Fruit fly (Drosophila melanogaster) whole organism, embryonic: Measurements from ENCODE around the gene CG9254.

Experiments
- Antp ChIP-seq: fragments of 200-800 bp; sonication (Bioruptor generic); optimal IDR thresholded peaks from 3 replicates; lab custom pipeline; 2016; ENCODE audit warnings: missing biosample characterization, missing genetic modification characterization
- C15 ChIP-seq: fragments of 200-800 bp; sonication (Bioruptor generic); IDR thresholded peaks from 3 replicates; pipeline ENCODE4 v1.3.6; 2022; ENCODE audit warnings: missing biosample characterization, missing genetic modification characterization
- CG1024 ChIP-seq: fragments of 200-800 bp; sonication (Bioruptor generic); IDR thresholded peaks from 2 replicates; pipeline ENCODE4 v1.3.6; 2022; ENCODE audit warnings: missing biosample characterization, missing genetic modification characterization
- CG10431 ChIP-seq: fragments of 200-800 bp; sonication (Bioruptor generic); optimal IDR thresholded peaks from 3 replicates; lab custom pipeline; 2018; ENCODE audit warnings: missing biosample characterization, mild to moderate bottlenecking, missing genetic modification characterization
- CG12155 ChIP-seq: fragments of 200-800 bp; sonication (Bioruptor generic); optimal IDR thresholded peaks from 3 replicates; lab custom pipeline; 2016; ENCODE audit warnings: missing biosample characterization, missing genetic modification characterization
- CG14441 ChIP-seq: fragments of 200-800 bp; sonication (Bioruptor generic); IDR thresholded peaks from 2 replicates; pipeline ENCODE4 v1.3.6; 2022; ENCODE audit warnings: missing biosample characterization, missing genetic modification characterization
- CG15514 ChIP-seq: fragments of 200-800 bp; sonication (Bioruptor generic); optimal IDR thresholded peaks from 3 replicates; lab custom pipeline; 2017; ENCODE audit warnings: missing biosample characterization, missing genetic modification characterization, mild to moderate bottlenecking, moderate library complexity, missing genetic modification reagents
- CG17385 ChIP-seq: fragments of 200-800 bp; sonication (Bioruptor generic); optimal IDR thresholded peaks from 3 replicates; lab custom pipeline; 2018; ENCODE audit warnings: missing biosample characterization, mild to moderate bottlenecking, missing genetic modification characterization
- CG1792 ChIP-seq: fragments of 200-800 bp; sonication (Bioruptor generic); optimal IDR thresholded peaks from 2 replicates; lab custom pipeline; 2016; ENCODE audit warnings: missing biosample characterization, missing genetic modification characterization
- CG30020 ChIP-seq: fragments of 200-800 bp; optimal IDR thresholded peaks from 2 replicates; lab custom pipeline; 2019; ENCODE audit warnings: missing biosample characterization, mild to moderate bottlenecking, missing genetic modification characterization, moderate library complexity
- CG42726 ChIP-seq: fragments of 200-800 bp; sonication (Bioruptor generic); IDR thresholded peaks from 2 replicates; pipeline ENCODE4 v1.3.6; 2022; ENCODE audit warnings: missing biosample characterization, missing genetic modification characterization; ENCODE audit not compliant: partially characterized antibody
- CG4360 ChIP-seq: fragments of 200-800 bp; sonication (Bioruptor generic); IDR thresholded peaks from 2 replicates; pipeline ENCODE4 v1.3.6; 2022; ENCODE audit warnings: missing biosample characterization, missing genetic modification characterization
- CG6813 ChIP-seq: fragments of 200-800 bp; sonication (Bioruptor generic); optimal IDR thresholded peaks from 2 replicates; lab custom pipeline; 2017; ENCODE audit warnings: missing biosample characterization, missing genetic modification characterization, mild to moderate bottlenecking, moderate library complexity, missing genetic modification reagents
- CG8478 ChIP-seq: fragments of >200 bp; optimal IDR thresholded peaks from 2 replicates; lab custom pipeline; 2018
- CG9609 ChIP-seq: fragments of 200-800 bp; sonication (Bioruptor generic); optimal IDR thresholded peaks from 3 replicates; lab custom pipeline; 2016; ENCODE audit warnings: missing biosample characterization, missing genetic modification characterization
- Doc3 ChIP-seq: fragments of 200-800 bp; sonication (Bioruptor generic); IDR thresholded peaks from 3 replicates; pipeline ENCODE4 v1.3.6; 2022; ENCODE audit warnings: missing biosample characterization, missing genetic modification characterization; ENCODE audit not compliant: partially characterized antibody
- Dref ChIP-seq: fragments of 200-800 bp; sonication (Bioruptor generic); IDR thresholded peaks from 2 replicates; pipeline ENCODE4 v1.3.6; 2022; ENCODE audit warnings: missing biosample characterization, missing genetic modification characterization
- Hr39 ChIP-seq: fragments of >200 bp; optimal IDR thresholded peaks from 2 replicates; lab custom pipeline; 2017
- Lhr ChIP-seq: fragments of 200-800 bp; sonication (Bioruptor generic); optimal IDR thresholded peaks from 3 replicates; lab custom pipeline; 2017; ENCODE audit warnings: mild to moderate bottlenecking, missing biosample characterization, missing genetic modification reagents, missing genetic modification characterization
- Lpt ChIP-seq: fragments of >200 bp; optimal IDR thresholded peaks from 2 replicates; lab custom pipeline; 2018; ENCODE audit warnings: missing biosample characterization, missing genetic modification characterization
- MBD-R2 ChIP-seq: fragments of 200-800 bp; sonication (Bioruptor generic); IDR thresholded peaks from 2 replicates; pipeline ENCODE4 v1.3.6; 2022; ENCODE audit warnings: missing biosample characterization, missing genetic modification characterization
- MESR4 ChIP-seq: fragments of 200-800 bp; sonication (Bioruptor generic); optimal IDR thresholded peaks from 2 replicates; lab custom pipeline; 2018; ENCODE audit warnings: missing biosample characterization, mild to moderate bottlenecking, missing genetic modification characterization, moderate library complexity
- Med ChIP-seq: fragments of 200-800 bp; sonication (Bioruptor generic); peaks from one replicate; lab custom pipeline; 2016; ENCODE audit warnings: missing biosample characterization, missing genetic modification characterization, mild to moderate bottlenecking, inconsistent platforms, moderate library complexity
- Nf-YA ChIP-seq: fragments of 200-800 bp; sonication (Bioruptor generic); IDR thresholded peaks from 2 replicates; pipeline ENCODE4 v1.3.6; 2022; ENCODE audit warnings: missing biosample characterization, missing genetic modification characterization
- Scr ChIP-seq: fragments of 200-800 bp; sonication (Bioruptor generic); IDR thresholded peaks from 2 replicates; pipeline ENCODE4 v1.3.6; 2022; ENCODE audit warnings: missing biosample characterization, missing genetic modification characterization; ENCODE audit not compliant: partially characterized antibody
- Sox100B ChIP-seq: fragments of 200-800 bp; sonication (Bioruptor generic); optimal IDR thresholded peaks from 3 replicates; lab custom pipeline; 2018; ENCODE audit warnings: missing biosample characterization, mild to moderate bottlenecking, missing genetic modification characterization
- Sry-δ ChIP-seq: fragments of 200-800 bp; sonication (Bioruptor generic); optimal IDR thresholded peaks from 2 replicates; lab custom pipeline; 2016; ENCODE audit warnings: missing biosample characterization, missing genetic modification characterization
- ap ChIP-seq: fragments of 200-800 bp; sonication (Bioruptor generic); IDR thresholded peaks from 2 replicates; pipeline ENCODE4 v1.3.6; 2022; ENCODE audit warnings: missing biosample characterization, missing genetic modification characterization
- az2 ChIP-seq: fragments of 200-800 bp; sonication (Bioruptor generic); optimal IDR thresholded peaks from 3 replicates; lab custom pipeline; 2016; ENCODE audit warnings: missing biosample characterization, missing genetic modification characterization
- bab2 ChIP-seq: fragments of 200-800 bp; sonication (Bioruptor generic); optimal IDR thresholded peaks from 2 replicates; lab custom pipeline; 2016; ENCODE audit warnings: missing biosample characterization, missing genetic modification characterization
- bbx ChIP-seq: fragments of 200-800 bp; sonication (Bioruptor generic); IDR thresholded peaks from 2 replicates; pipeline ENCODE4 v1.3.6; 2022; ENCODE audit warnings: missing biosample characterization, missing genetic modification characterization; ENCODE audit not compliant: partially characterized antibody
- bcd ChIP-seq: fragments of 200-800 bp; sonication (Bioruptor generic); optimal IDR thresholded peaks from 2 replicates; lab custom pipeline; 2017; ENCODE audit warnings: missing biosample characterization, mild to moderate bottlenecking, missing genetic modification characterization
- bigmax ChIP-seq: fragments of 200-800 bp; sonication (Bioruptor generic); optimal IDR thresholded peaks from 2 replicates; lab custom pipeline; 2018; ENCODE audit warnings: missing biosample characterization, mild to moderate bottlenecking, missing genetic modification characterization
- btn ChIP-seq: fragments of 200-800 bp; sonication (Bioruptor generic); optimal IDR thresholded peaks from 2 replicates; lab custom pipeline; 2016; ENCODE audit warnings: missing biosample characterization, missing genetic modification characterization
- cas ChIP-seq: fragments of 200-800 bp; sonication (Bioruptor generic); IDR thresholded peaks from 2 replicates; pipeline ENCODE4 v1.3.6; 2022; ENCODE audit warnings: missing biosample characterization, missing genetic modification characterization
- chif ChIP-seq, 2 experiments: fragments of 200-800 bp; sonication (Bioruptor generic); optimal IDR thresholded peaks; 3 replicates each; lab custom pipeline; 2016; ENCODE audit warnings: missing biosample characterization in 2 of 2, missing genetic modification characterization in 2 of 2
- dati ChIP-seq: fragments of 200-800 bp; sonication (Bioruptor generic); IDR thresholded peaks from 2 replicates; pipeline ENCODE4 v1.3.6; 2022; ENCODE audit warnings: missing biosample characterization, missing genetic modification characterization
- dmrt99B ChIP-seq: fragments of 200-800 bp; sonication (Bioruptor generic); optimal IDR thresholded peaks from 2 replicates; lab custom pipeline; 2018; ENCODE audit warnings: missing biosample characterization, mild to moderate bottlenecking, missing genetic modification characterization, moderate library complexity
- ems ChIP-seq: fragments of 200-800 bp; sonication (Bioruptor generic); optimal IDR thresholded peaks from 3 replicates; lab custom pipeline; 2016; ENCODE audit warnings: missing biosample characterization, missing genetic modification characterization
- fd64A ChIP-seq: fragments of 200-800 bp; sonication (Bioruptor generic); optimal IDR thresholded peaks from 3 replicates; lab custom pipeline; 2018; ENCODE audit warnings: missing biosample characterization, mild to moderate bottlenecking, missing genetic modification characterization
- fru ChIP-seq: fragments of >200 bp; optimal IDR thresholded peaks from 2 replicates; lab custom pipeline; 2017
- grn ChIP-seq: fragments of 200-800 bp; sonication (Bioruptor generic); optimal IDR thresholded peaks from 3 replicates; lab custom pipeline; 2017; ENCODE audit warnings: missing biosample characterization, missing genetic modification characterization
- her ChIP-seq: fragments of 200-800 bp; sonication (Bioruptor generic); optimal IDR thresholded peaks from 2 replicates; lab custom pipeline; 2016; ENCODE audit warnings: missing biosample characterization, missing genetic modification characterization
- hkb ChIP-seq, 2 experiments: fragments of 200-800 bp in 1 of 2; fragments of >200 bp in 1 of 2; sonication (Bioruptor generic) in 1 of 2; IDR thresholded peaks in 1 of 2; optimal IDR thresholded peaks in 1 of 2; 2 replicates each; pipeline versions ENCODE4 v1.3.6 to Lab custom; 2017 to 2022; ENCODE audit warnings: missing biosample characterization in 1 of 2, missing genetic modification characterization in 1 of 2
- ind ChIP-seq: fragments of 200-800 bp; sonication (Bioruptor generic); optimal IDR thresholded peaks from 3 replicates; lab custom pipeline; 2016; ENCODE audit warnings: missing biosample characterization, missing genetic modification characterization
- lola ChIP-seq, 3 experiments: fragments of >200 bp in 2 of 3; fragments of 200-800 bp in 1 of 3; sonication (Bioruptor generic) in 1 of 3; optimal IDR thresholded peaks; 2 replicates each; lab custom pipeline; 2017 to 2019; ENCODE audit warnings: missing biosample characterization in 3 of 3, missing genetic modification characterization in 3 of 3, mild to moderate bottlenecking in 1 of 3, moderate library complexity in 1 of 3
- schlank ChIP-seq: fragments of 200-800 bp; sonication (Bioruptor generic); optimal IDR thresholded peaks from 2 replicates; lab custom pipeline; 2018; ENCODE audit warnings: missing biosample characterization, mild to moderate bottlenecking, missing genetic modification characterization
- sens ChIP-seq: fragments of 200-800 bp; sonication (Bioruptor generic); peaks from one replicate; lab custom pipeline; 2016; ENCODE audit warnings: missing biosample characterization, missing genetic modification characterization
- sens-2 ChIP-seq: fragments of 200-800 bp; sonication (Bioruptor generic); IDR thresholded peaks from 2 replicates; pipeline ENCODE4 v1.3.6; 2022; ENCODE audit warnings: missing biosample characterization, missing genetic modification characterization

CG9254 gene

dm6 chr2L:13548786-13549780 lies 47.9 kb downstream of the CG9254 start, which contains the start of gene B4 (continued):
- TF ChIP-seq CG10431 (GFP tag; lab: Kevin White, UChicago) = peak; percentile 62
- peak; percentile 1 for TF ChIP-seq bigmax (GFP tag; lab: Kevin White, UChicago)
- TF ChIP-seq C15 (GFP tag; lab: Robert Waterston, UW) = no peak
- no peak for TF ChIP-seq CG12155
- no peak for TF ChIP-seq Lpt (GFP tag; lab: Kevin White, UChicago)
- peak; percentile 77 for TF ChIP-seq CG42726 (GFP tag; lab: Robert Waterston, UW)
- peak; percentile 9 for TF ChIP-seq grn (GFP tag; lab: Kevin White, UChicago)
- no peak for TF ChIP-seq ems (GFP tag; lab: Kevin White, UChicago)
- peak; percentile 35 for TF ChIP-seq Antp (GFP tag; lab: Kevin White, UChicago)
- peak; percentile 41 for TF ChIP-seq schlank (tag; lab: Kevin White, UChicago)
- no peak for TF ChIP-seq dati (GFP tag; lab: Robert Waterston, UW)
- no peak for TF ChIP-seq Dref (GFP tag; lab: Robert Waterston, UW)
- peak; percentile 7 for TF ChIP-seq btn (GFP tag; lab: Kevin White, UChicago)
- peak; percentile 34 for TF ChIP-seq hkb (optimal IDR thresholded peaks at IDR 0.05; lab: Kevin White, UChicago)
- peak; percentile 51 for TF ChIP-seq hkb (GFP tag; IDR thresholded peaks at IDR 0.05; lab: Robert Waterston, UW)
- peak; percentile 46 for TF ChIP-seq CG17385
- TF ChIP-seq Hr39 = no peak
- no peak for TF ChIP-seq Scr (GFP tag; lab: Robert Waterston, UW)
- no peak for TF ChIP-seq Doc3 (GFP tag; lab: Robert Waterston, UW)
- peak; percentile 57 for TF ChIP-seq CG15514 (GFP tag; lab: Kevin White, UChicago)
- peak; percentile 66 for TF ChIP-seq bbx (GFP tag; lab: Robert Waterston, UW)
- peak; percentile 46; the same call in 1 of the 2 replicates for TF ChIP-seq CG4360
- no peak for TF ChIP-seq Sox100B
- TF ChIP-seq CG14441 (GFP tag; lab: Robert Waterston, UW) = no peak
- no peak for TF ChIP-seq MBD-R2 (GFP tag; lab: Robert Waterston, UW)
- no peak for TF ChIP-seq sens-2 (GFP tag; lab: Robert Waterston, UW)
- no peak for TF ChIP-seq bcd (GFP tag; lab: Kevin White, UChicago)
- TF ChIP-seq bab2 (GFP tag; lab: Kevin White, UChicago) = no peak
- TF ChIP-seq dmrt99B (tag; lab: Kevin White, UChicago) = peak; percentile 39
- TF ChIP-seq lola (GFP tag; optimal IDR thresholded peaks at IDR 0.05; lab: Kevin White, UChicago) = peak in 1 of 3 experiments; percentile 6
- TF ChIP-seq fru (lab: Kevin White, UChicago) = no peak
- no peak for TF ChIP-seq ap (GFP tag; lab: Robert Waterston, UW)
- TF ChIP-seq ind (GFP tag; lab: Kevin White, UChicago) = no peak
- TF ChIP-seq fd64A = peak; percentile 69
- no peak for TF ChIP-seq CG8478
- TF ChIP-seq CG6813 (GFP tag; lab: Kevin White, UChicago) = peak; percentile 69
- TF ChIP-seq Med (GFP tag; lab: Kevin White, UChicago) = peak; percentile 95
- TF ChIP-seq Lhr (GFP tag; lab: Kevin White, UChicago) = peak; percentile 59
- no peak for TF ChIP-seq CG30020
- TF ChIP-seq chif (GFP tag; optimal IDR thresholded peaks at IDR 0.05; lab: Kevin White, UChicago) = no peak
- TF ChIP-seq CG1792 (GFP tag; lab: Kevin White, UChicago) = no peak
- TF ChIP-seq MESR4 (GFP tag; lab: Kevin White, UChicago) = peak; percentile 51
- TF ChIP-seq CG1024 = peak; percentile 55; the same call in 1 of the 2 replicates
- no peak for TF ChIP-seq CG9609 (GFP tag; lab: Kevin White, UChicago)
- peak; percentile 45 for TF ChIP-seq her
- TF ChIP-seq Nf-YA (GFP tag; lab: Robert Waterston, UW) = peak; percentile 40; the same call in 1 of the 2 replicates
- no peak for TF ChIP-seq cas
- TF ChIP-seq az2 (GFP tag; lab: Kevin White, UChicago) = no peak
- TF ChIP-seq sens = peak; percentile 76
- peak; percentile 20 for TF ChIP-seq Sry-δ
